Worm (Caenorhabditis elegans): Measurements from ENCODE around the gene clec-187.

- TF ChIP-seq ztf-1 (GFP tag; conservative IDR thresholded peaks at IDR 0.05) (no peak), gmeb-1 (tag; optimal IDR thresholded peaks at IDR 0.05) (no peak), ama-1 (optimal IDR thresholded peaks at IDR 0.05) (no peak)
Observed at ce11 chrIV:12915479-12915878, 44.2 kb upstream of the clec-187 start, which contains the start of gene srz-15.
